Worm (Caenorhabditis elegans): Measurements from ENCODE around the gene srx-47.

DNA sequence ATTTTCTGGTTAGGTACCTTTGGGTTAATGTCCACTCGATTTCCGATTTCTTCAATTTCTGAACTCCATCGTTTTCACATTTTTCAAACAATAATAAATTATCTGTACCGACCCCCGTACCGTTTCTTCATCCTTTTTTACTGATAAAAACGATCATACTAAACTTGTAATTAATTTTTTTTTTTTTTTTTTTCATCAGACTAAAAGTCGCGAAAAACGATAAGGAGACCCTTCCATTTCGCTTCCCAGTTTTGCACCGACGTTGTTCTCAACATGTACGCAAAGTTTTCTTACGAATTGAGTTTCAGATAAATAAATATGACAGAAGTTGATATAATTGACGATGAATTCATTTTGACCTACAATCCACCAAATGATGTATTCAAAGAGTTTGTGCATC is 28.6 kb upstream of the srx-47 start, which contains the start of gene F44A2.7:
- TF ChIP-seq ztf-28 (GFP tag; IDR thresholded peaks at IDR 0.05): no peak
- peak; percentile 33 for TF ChIP-seq nhr-80 (tag; optimal IDR thresholded peaks at IDR 0.05)
- no peak for TF ChIP-seq lin-26 (GFP tag; IDR thresholded peaks at IDR 0.05)
- TF ChIP-seq F37B4.10 (GFP tag; IDR thresholded peaks at IDR 0.05): no peak

All from whole organism, young adult.